Worm (Caenorhabditis elegans) whole organism, mixed stage, embryonic: ENCODE measurements around the gene F23A7.3.

Experiments
- M03D4.4 ChIP-seq: sonication (generic microtip); optimal IDR thresholded peaks from 2 replicates; lab custom pipeline; 2017; ENCODE audit warnings: mild to moderate bottlenecking, missing genetic modification characterization, missing compliant biosample characterization
- ces-1 ChIP-seq: fragments of 150-350 bp; optimal IDR thresholded peaks from 2 replicates; lab custom pipeline; 2014; ENCODE audit warnings: missing biosample characterization, missing genetic modification reagents, missing genetic modification characterization
- hlh-1 ChIP-seq: fragments of 150-350 bp; optimal IDR thresholded peaks from 2 replicates; lab custom pipeline; 2014; ENCODE audit warnings: missing biosample characterization, missing genetic modification reagents, missing genetic modification characterization
- pha-4 ChIP-seq: fragments of 150-350 bp; optimal IDR thresholded peaks from 2 replicates; lab custom pipeline; 2018; ENCODE audit warnings: missing biosample characterization, missing genetic modification reagents, missing genetic modification characterization
- snpc-4 ChIP-seq: fragments of 150-350 bp; optimal IDR thresholded peaks from 2 replicates; lab custom pipeline; 2014; ENCODE audit warnings: missing biosample characterization, missing genetic modification characterization
- sptf-1 ChIP-seq: sonication (generic microtip); optimal IDR thresholded peaks from 2 replicates; lab custom pipeline; 2017; ENCODE audit warnings: mild to moderate bottlenecking, missing genetic modification characterization, moderate library complexity, missing compliant biosample characterization
- unc-39 ChIP-seq: fragments of 150-350 bp; optimal IDR thresholded peaks from 2 replicates; lab custom pipeline; 2014; ENCODE audit warnings: missing biosample characterization, missing genetic modification characterization
- unc-62 ChIP-seq: fragments of 150-350 bp; optimal IDR thresholded peaks from 2 replicates; lab custom pipeline; 2014; ENCODE audit warnings: missing biosample characterization, missing genetic modification reagents, missing genetic modification characterization

ce11 chrX:16228622-16229021, 8.8 kb downstream of the F23A7.3 start, which contains the start of gene F23A7.5:
- no peak for TF ChIP-seq ces-1 (GFP tag; lab: Kevin White, UChicago)
- TF ChIP-seq unc-62 (GFP tag; lab: Kevin White, UChicago), result no peak
- no peak for TF ChIP-seq pha-4 (tag; lab: Kevin White, UChicago)
- TF ChIP-seq hlh-1 (tag; lab: Kevin White, UChicago), result no peak
- TF ChIP-seq unc-39 (tag; lab: Kevin White, UChicago), result no peak
- no peak for TF ChIP-seq snpc-4 (tag; lab: Kevin White, UChicago)
- no peak for TF ChIP-seq sptf-1 (tag; lab: Kevin White, UChicago)
- no peak for TF ChIP-seq M03D4.4 (tag; lab: Kevin White, UChicago)
